ENCODE assay signal across 1 fruit fly cellular context in genomic region chr3R:9586663-9587248, dm6.
TF ChIP-seq lines count a peak whose summit lies in the region.

Gene P58IPK (plus strand): TSS chr3R:9586942.

TF ChIP-seq in whole organism, embryonic, 481 proteins besides CTCF, POLR2A, EP300 and RAD21 (continued from another document):
- TF ChIP-seq CG10543 (GFP tag; optimal IDR thresholded peaks at IDR 0.05; lab: Kevin White, UChicago) = peak; percentile 7
- TF ChIP-seq CG12769 (tag; optimal IDR thresholded peaks at IDR 0.05; lab: Kevin White, UChicago) = peak; percentile 69
- peak; percentile 65 for TF ChIP-seq Dref (GFP tag; IDR thresholded peaks at IDR 0.05; lab: Robert Waterston, UW)
- TF ChIP-seq CG14050 (GFP tag; IDR thresholded peaks at IDR 0.05; lab: Robert Waterston, UW) = no peak
- TF ChIP-seq C15 (GFP tag; IDR thresholded peaks at IDR 0.05; lab: Robert Waterston, UW) = no peak
- peak; percentile 30 for TF ChIP-seq CG5245 (GFP tag; optimal IDR thresholded peaks at IDR 0.05; lab: Kevin White, UChicago)
- peak; percentile 28 for TF ChIP-seq CG13296 (GFP tag; optimal IDR thresholded peaks at IDR 0.05; lab: Kevin White, UChicago)
- TF ChIP-seq vnd (GFP tag; IDR thresholded peaks at IDR 0.05; lab: Robert Waterston, UW; ENCODE audit: partially characterized antibody) = peak; percentile 90
- TF ChIP-seq CG10321 (GFP tag; IDR thresholded peaks at IDR 0.05; lab: Robert Waterston, UW) = no peak
- no peak for TF ChIP-seq Hr78 (GFP tag; optimal IDR thresholded peaks at IDR 0.05; lab: Kevin White, UChicago)
- TF ChIP-seq fd96Cb (tag; optimal IDR thresholded peaks at IDR 0.05; lab: Kevin White, UChicago) = peak; percentile 9
- TF ChIP-seq Hmx (GFP tag; optimal IDR thresholded peaks at IDR 0.05; lab: Kevin White, UChicago) = no peak
- TF ChIP-seq CG7271 (tag; optimal IDR thresholded peaks at IDR 0.05; lab: Kevin White, UChicago) = no peak
- TF ChIP-seq CG2116 (GFP tag; optimal IDR thresholded peaks at IDR 0.05; lab: Kevin White, UChicago) = peak; percentile 90
- peak; percentile 36 for TF ChIP-seq CG13775 (GFP tag; optimal IDR thresholded peaks at IDR 0.05; lab: Kevin White, UChicago)
- TF ChIP-seq Dfd (GFP tag; optimal IDR thresholded peaks at IDR 0.05; lab: Kevin White, UChicago) = no peak
- peak; percentile 6 for TF ChIP-seq grn (GFP tag; optimal IDR thresholded peaks at IDR 0.05; lab: Kevin White, UChicago)
- TF ChIP-seq GATAe (GFP tag; conservative IDR thresholded peaks at IDR 0.05; lab: Robert Waterston, UW) = no peak
- peak; percentile 48 for TF ChIP-seq CG15269 (tag; optimal IDR thresholded peaks at IDR 0.05; lab: Kevin White, UChicago)
- no peak for TF ChIP-seq CG32767 (GFP tag; IDR thresholded peaks at IDR 0.05; lab: Robert Waterston, UW)
- no peak for TF ChIP-seq cato (GFP tag; optimal IDR thresholded peaks at IDR 0.05; lab: Kevin White, UChicago; ENCODE audit: borderline replicate concordance)
- TF ChIP-seq CG4328 (GFP tag; optimal IDR thresholded peaks at IDR 0.05; lab: Kevin White, UChicago) = no peak
- TF ChIP-seq CG4730 (GFP tag; IDR thresholded peaks at IDR 0.05; lab: Robert Waterston, UW) = peak; percentile 20; the same call in 1 of the 2 replicates
- TF ChIP-seq CG2199 (GFP tag; IDR thresholded peaks at IDR 0.05; lab: Robert Waterston, UW) = 0 out of 3 replicates have a peak, but pooled peaks have one; percentile 45
- no peak for TF ChIP-seq jing (GFP tag; optimal IDR thresholded peaks at IDR 0.05; lab: Kevin White, UChicago)
- TF ChIP-seq sna (GFP tag; IDR thresholded peaks at IDR 0.05; lab: Robert Waterston, UW; ENCODE audit: partially characterized antibody) = peak; percentile 92
- peak; percentile 98 for TF ChIP-seq Ets65A (GFP tag; lab: Kevin White, UChicago)
- no peak for TF ChIP-seq dati (GFP tag; IDR thresholded peaks at IDR 0.05; lab: Robert Waterston, UW)
- peak; percentile 94 for TF ChIP-seq Dll (GFP tag; IDR thresholded peaks at IDR 0.05; lab: Robert Waterston, UW; ENCODE audit: partially characterized antibody)
- TF ChIP-seq Sox100B (GFP tag; optimal IDR thresholded peaks at IDR 0.05; lab: Kevin White, UChicago) = no peak
- no peak for TF ChIP-seq Oaz (GFP tag; IDR thresholded peaks at IDR 0.05; lab: Robert Waterston, UW)
- peak; percentile 4 for TF ChIP-seq CG17385 (GFP tag; optimal IDR thresholded peaks at IDR 0.05; lab: Kevin White, UChicago)
- no peak for TF ChIP-seq Hey (tag; optimal IDR thresholded peaks at IDR 0.05; lab: Kevin White, UChicago)
- peak; percentile 59 for TF ChIP-seq H2.0 (GFP tag; IDR thresholded peaks at IDR 0.05; lab: Robert Waterston, UW)
